Worm (Caenorhabditis elegans) whole organism, L4 larva: ENCODE results near the gene F47G3.4.

Source experiments
- F10B5.3 ChIP-seq: sonication (generic microtip); optimal IDR thresholded peaks from 2 replicates; lab custom pipeline; 2016; ENCODE audit warnings: mild to moderate bottlenecking, missing genetic modification characterization, missing compliant biosample characterization
- aha-1 ChIP-seq: fragments of 150-350 bp; peaks from one replicate; lab custom pipeline; 2014; ENCODE audit warnings: missing biosample characterization, missing genetic modification characterization
- ama-1 ChIP-seq: fragments of 150-350 bp; optimal IDR thresholded peaks from 2 replicates; lab custom pipeline; 2014; ENCODE audit warnings: inconsistent platforms, mixed read lengths
- arid-1 ChIP-seq: fragments of 200-800 bp; sonication (Bioruptor generic); conservative IDR thresholded peaks from 2 replicates; pipeline ENCODE4 v1.3.6; 2022; ENCODE audit warnings: missing genetic modification reagents, missing genetic modification characterization, missing compliant biosample characterization
- ceh-20 ChIP-seq: fragments of 200-800 bp; sonication (Bioruptor generic); IDR thresholded peaks from 2 replicates; pipeline ENCODE4 v1.3.6; 2022; ENCODE audit warnings: missing genetic modification reagents, missing genetic modification characterization, missing compliant biosample characterization
- ceh-32 ChIP-seq: sonication (generic microtip); optimal IDR thresholded peaks from 2 replicates; lab custom pipeline; 2016; ENCODE audit warnings: mild to moderate bottlenecking, missing genetic modification characterization, missing compliant biosample characterization; ENCODE audit not compliant: poor library complexity
- ceh-62 ChIP-seq: sonication (generic microtip); optimal IDR thresholded peaks from 2 replicates; lab custom pipeline; 2017; ENCODE audit warnings: missing biosample characterization, missing genetic modification characterization
- ces-1 ChIP-seq: fragments of 150-350 bp; sonication (generic microtip); optimal IDR thresholded peaks from 4 replicates; lab custom pipeline; 2014; ENCODE audit warnings: missing biosample characterization, missing genetic modification reagents, missing genetic modification characterization
- daf-12 ChIP-seq: fragments of 150-350 bp; optimal IDR thresholded peaks from 2 replicates; lab custom pipeline; 2014; ENCODE audit warnings: missing biosample characterization, missing genetic modification reagents, missing genetic modification characterization
- daf-8 ChIP-seq: fragments of 200-800 bp; sonication (Bioruptor generic); IDR thresholded peaks from 2 replicates; pipeline ENCODE4 v1.3.6; 2022; ENCODE audit warnings: missing genetic modification characterization, missing compliant biosample characterization
- dmd-9 ChIP-seq: fragments of 200-800 bp; sonication (Bioruptor generic); IDR thresholded peaks from 2 replicates; pipeline ENCODE4 v1.3.6; 2022; ENCODE audit warnings: missing genetic modification reagents, missing genetic modification characterization, missing compliant biosample characterization
- duxl-1 ChIP-seq: sonication (generic microtip); optimal IDR thresholded peaks from 2 replicates; lab custom pipeline; 2016; ENCODE audit warnings: mild to moderate bottlenecking, missing genetic modification characterization, moderate library complexity, missing compliant biosample characterization; ENCODE audit not compliant: poor library complexity
- lin-38 ChIP-seq: fragments of 200-800 bp; sonication (Bioruptor generic); IDR thresholded peaks from 2 replicates; pipeline ENCODE4 v1.3.6; 2022; ENCODE audit warnings: missing genetic modification reagents, missing genetic modification characterization, missing compliant biosample characterization
- lin-39 ChIP-seq: fragments of 150-350 bp; optimal IDR thresholded peaks from 2 replicates; lab custom pipeline; 2014; ENCODE audit warnings: missing biosample characterization, missing genetic modification reagents, missing genetic modification characterization
- madf-5 ChIP-seq, 2 experiments: fragments of 200-800 bp; sonication (Bioruptor generic); IDR thresholded peaks; 2 replicates each; pipeline ENCODE4 v1.3.6; 2022; ENCODE audit warnings: missing compliant biosample characterization in 2 of 2, missing genetic modification characterization in 2 of 2
- mdt-29 ChIP-seq: fragments of 200-800 bp; sonication (Bioruptor generic); IDR thresholded peaks from 2 replicates; pipeline ENCODE4 v1.3.6; 2022; ENCODE audit warnings: missing genetic modification reagents, missing genetic modification characterization, missing compliant biosample characterization
- mep-1 ChIP-seq: fragments of 150-350 bp; sonication (generic microtip); optimal IDR thresholded peaks from 3 replicates; lab custom pipeline; 2014; ENCODE audit warnings: missing biosample characterization, missing genetic modification characterization
- mxl-2 ChIP-seq: fragments of 200-800 bp; sonication (Bioruptor generic); conservative IDR thresholded peaks from 2 replicates; pipeline ENCODE4 v1.3.6; 2022; ENCODE audit warnings: missing genetic modification reagents, missing genetic modification characterization, missing compliant biosample characterization
- nhr-28 ChIP-seq: fragments of 150-350 bp; optimal IDR thresholded peaks from 2 replicates; lab custom pipeline; 2014; ENCODE audit warnings: missing biosample characterization, missing genetic modification characterization
- pqm-1 ChIP-seq: sonication (generic microtip); optimal IDR thresholded peaks from 2 replicates; lab custom pipeline; 2017; ENCODE audit warnings: missing biosample characterization, missing genetic modification characterization
- set-16 ChIP-seq: fragments of 200-800 bp; sonication (Bioruptor generic); IDR thresholded peaks from 2 replicates; pipeline ENCODE4 v1.3.6; 2022; ENCODE audit warnings: missing genetic modification reagents, missing genetic modification characterization, missing compliant biosample characterization
- skn-1 ChIP-seq: fragments of 150-350 bp; optimal IDR thresholded peaks from 2 replicates; lab custom pipeline; 2014; ENCODE audit warnings: missing biosample characterization, missing genetic modification characterization
- spr-3 ChIP-seq: fragments of 200-800 bp; sonication (Bioruptor generic); optimal IDR thresholded peaks from 2 replicates; lab custom pipeline; 2018; ENCODE audit warnings: mild to moderate bottlenecking, missing genetic modification characterization, missing compliant biosample characterization
- unc-130 ChIP-seq: sonication (generic microtip); optimal IDR thresholded peaks from 2 replicates; lab custom pipeline; 2016; ENCODE audit warnings: missing genetic modification reagents, missing genetic modification characterization, missing compliant biosample characterization
- unc-62 ChIP-seq, 3 experiments: fragments of 150-350 bp in 1 of 3; sonication (generic microtip); optimal IDR thresholded peaks in 2 of 3; peaks in 1 of 3; 1 replicate in 1 of 3; 2 replicates in 2 of 3; lab custom pipeline; 2014 to 2017; ENCODE audit warnings: missing biosample characterization in 3 of 3, missing genetic modification characterization in 3 of 3, missing genetic modification reagents in 3 of 3, missing genotype in 1 of 3
- zag-1 ChIP-seq: fragments of 150-350 bp; optimal IDR thresholded peaks from 2 replicates; lab custom pipeline; 2014; ENCODE audit warnings: missing biosample characterization, missing genetic modification characterization
- zfp-2 ChIP-seq: sonication (generic microtip); optimal IDR thresholded peaks from 2 replicates; lab custom pipeline; 2016; ENCODE audit warnings: mild to moderate bottlenecking, missing genetic modification characterization, missing compliant biosample characterization
- zip-2 ChIP-seq: fragments of 150-350 bp; optimal IDR thresholded peaks from 2 replicates; lab custom pipeline; 2014; ENCODE audit warnings: missing biosample characterization, missing genetic modification characterization

Gene F47G3.4

DNA sequence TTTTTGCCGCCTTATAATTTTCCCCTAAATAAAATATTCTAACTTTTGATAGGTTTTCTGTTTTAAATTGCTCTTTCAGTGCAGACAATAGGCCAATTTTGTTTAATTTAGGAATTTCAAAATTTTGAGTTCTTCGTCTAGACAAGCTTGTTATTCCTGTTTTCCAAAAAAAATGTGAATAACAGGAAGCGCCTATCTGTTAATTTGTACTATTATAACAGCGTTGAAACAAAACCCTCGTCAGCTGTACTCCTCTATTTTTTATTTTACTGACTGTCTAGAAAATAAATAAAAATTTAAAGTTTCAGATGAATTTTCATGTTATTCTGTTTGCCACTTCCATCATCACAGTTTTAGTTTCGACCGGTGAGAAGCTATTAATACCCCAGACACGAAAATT, at the start of gene F47G3.4:
Gene F47G3.4, plus strand, starts transcription at position 301 of the 400 bp plus-strand sequence.
- no peak for TF ChIP-seq mxl-2 (GFP tag; lab: Robert Waterston, UW)
- no peak for TF ChIP-seq ceh-32 (tag; lab: Kevin White, UChicago)
- TF ChIP-seq skn-1 = no peak
- TF ChIP-seq, all 104 proteins: peak for 0

DNA sequence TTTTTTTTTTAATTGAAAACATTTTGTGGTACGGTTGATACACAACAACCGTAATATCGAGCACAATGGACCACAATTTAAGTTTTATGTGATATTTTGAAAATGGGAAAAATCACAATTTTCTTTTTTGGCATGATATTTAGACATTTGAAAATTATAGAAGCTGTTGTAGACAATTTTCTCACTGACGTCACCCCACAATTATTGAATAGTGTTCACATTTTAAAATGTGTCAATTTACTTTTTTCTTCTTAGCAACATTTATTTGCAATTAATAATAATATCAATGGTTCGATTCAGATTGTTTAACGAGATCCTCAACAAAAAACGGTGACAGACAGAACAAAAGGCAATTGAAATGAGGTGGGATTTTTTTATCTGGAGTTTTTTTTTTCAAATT, 46.0 kb upstream of the F47G3.4 start, which contains the start of gene T01B6.1:
Gene T01B6.1, plus strand, starts transcription at position 301 of the 400 bp plus-strand sequence.
- TF ChIP-seq unc-62 (GFP tag; optimal IDR thresholded peaks at IDR 0.05 in 1 of 2; lab: Kevin White, UChicago) (peak in 1 of 2 experiments; percentile 11), unc-62 (tag; optimal IDR thresholded peaks at IDR 0.05; lab: Kevin White, UChicago) (no peak), F10B5.3 (tag; lab: Kevin White, UChicago) (no peak)
- TF ChIP-seq, all 104 proteins: peak for 1

DNA sequence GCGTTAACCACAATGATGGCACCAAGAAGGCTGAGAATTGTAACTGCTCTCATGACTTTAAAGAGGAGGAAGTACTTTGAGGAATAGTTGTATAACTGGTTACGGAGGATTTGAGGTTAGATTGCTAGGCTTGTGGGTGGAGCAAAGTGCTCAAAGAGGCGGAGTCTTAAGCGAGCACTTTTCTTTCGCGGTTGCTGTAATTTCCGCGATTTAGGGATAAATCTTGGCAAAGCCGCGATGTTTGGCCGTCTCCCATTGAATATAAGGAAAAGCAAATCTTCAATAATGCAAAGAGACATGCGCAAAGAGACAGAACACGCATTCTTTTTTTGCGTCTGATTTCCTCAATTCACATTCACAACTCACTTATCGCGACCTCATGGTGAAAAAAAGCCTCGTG, 43.2 kb upstream of the F47G3.4 start, which contains the start of gene nlp-45:
Gene nlp-45, minus strand, starts transcription at position 101 of the 400 bp plus-strand sequence.
- TF ChIP-seq lin-38 = no peak
- TF ChIP-seq daf-8 = no peak
- no peak for TF ChIP-seq unc-130 (GFP tag; lab: Kevin White, UChicago)
- no peak for TF ChIP-seq ama-1 (lab: Kevin White, UChicago)

DNA sequence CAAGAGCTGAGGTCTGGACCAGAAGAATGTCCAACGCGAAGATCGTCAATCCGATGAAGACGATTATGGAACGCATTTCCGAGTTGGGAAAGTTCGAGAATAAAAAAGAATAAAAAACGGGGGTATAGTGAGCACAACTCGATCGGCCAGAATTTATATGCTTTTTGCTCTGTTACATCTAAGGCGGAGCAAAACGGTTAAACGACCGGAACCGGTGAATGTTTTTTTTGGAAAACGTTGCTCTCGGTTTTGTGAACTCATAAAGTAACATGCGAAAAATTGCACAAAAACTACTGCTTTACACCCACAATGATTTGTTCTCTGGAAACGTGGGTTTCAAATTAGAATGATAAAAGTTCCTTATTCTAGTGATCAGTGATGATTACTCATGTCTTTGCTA, 39.4 kb upstream of the F47G3.4 start, which contains the start of gene nlp-22:
Gene nlp-22, minus strand, starts transcription at position 101 of the 400 bp plus-strand sequence.
- no peak for TF ChIP-seq ceh-20

DNA sequence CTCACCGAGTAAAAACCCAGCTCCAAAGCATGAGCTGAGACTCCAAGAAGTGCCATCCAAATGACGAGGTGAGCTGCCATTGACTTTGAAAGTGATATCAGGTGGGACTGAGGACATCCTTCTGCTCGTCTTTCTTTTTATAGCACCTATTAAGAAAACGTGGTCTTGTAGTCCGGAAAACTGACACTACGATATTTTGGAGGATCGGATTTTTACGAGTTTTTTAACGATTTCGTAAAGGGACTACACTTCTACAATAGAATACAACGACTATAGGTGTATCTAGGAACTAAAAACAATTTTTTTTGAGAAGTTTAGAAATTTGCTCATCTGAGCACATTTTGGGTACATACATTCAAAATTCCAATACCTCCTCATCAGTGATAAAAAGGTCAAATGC, 38.5 kb upstream of the F47G3.4 start, which contains the start of gene nlp-23:
Gene nlp-23, minus strand, starts transcription at position 101 of the 400 bp plus-strand sequence.
- TF ChIP-seq ces-1 (GFP tag; lab: Kevin White, UChicago) (no peak), spr-3 (GFP tag; lab: Kevin White, UChicago) (no peak)
- TF ChIP-seq, all 104 proteins: peak for 0

DNA sequence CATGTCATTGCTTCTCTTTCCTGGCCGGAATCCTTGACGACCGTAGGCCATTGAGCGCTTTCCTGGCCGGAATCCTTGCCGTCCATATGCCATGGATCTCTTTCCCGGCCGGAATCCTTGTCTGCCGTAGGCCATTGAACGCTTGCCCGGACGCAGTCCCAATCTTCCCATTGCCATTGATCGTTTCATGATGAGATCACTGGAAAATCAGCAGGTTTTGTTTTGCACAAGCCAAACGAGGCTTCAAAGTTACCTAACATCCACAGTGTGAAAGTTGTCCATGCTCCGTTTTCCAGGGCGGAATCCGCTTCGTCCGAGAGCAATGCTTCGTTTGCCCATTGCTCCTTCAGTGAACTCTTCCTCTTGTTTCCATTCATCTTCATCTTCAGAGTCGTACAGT, 37.3 kb upstream of the F47G3.4 start:
- TF ChIP-seq aha-1 (tag; lab: Kevin White, UChicago) = peak; percentile 52
- TF ChIP-seq unc-130 (GFP tag; lab: Kevin White, UChicago) = no peak

DNA sequence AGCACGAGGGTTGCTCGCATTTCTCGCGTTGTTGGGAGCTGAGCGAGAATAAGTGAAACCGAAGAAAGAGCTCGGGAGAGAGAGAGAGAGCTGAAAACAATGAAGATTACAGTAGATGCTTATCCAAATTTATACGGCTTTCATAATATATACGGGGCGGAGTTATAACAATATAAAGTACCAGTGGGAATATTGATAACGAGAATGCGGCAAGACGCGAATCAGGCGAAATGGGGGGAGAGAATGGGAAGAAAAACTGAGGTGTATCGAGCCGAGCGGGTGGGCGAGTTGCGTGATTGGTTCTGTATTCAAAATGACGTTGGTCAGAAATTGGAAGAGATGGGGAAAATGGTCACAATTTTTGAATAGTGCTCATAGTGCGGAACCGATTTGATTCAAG, 36.7 kb upstream of the F47G3.4 start, which contains the start of gene nlp-2:
Gene nlp-2, minus strand, starts transcription at position 101 of the 400 bp plus-strand sequence.
- no peak for TF ChIP-seq ceh-32 (tag; lab: Kevin White, UChicago)
- no peak for TF ChIP-seq zip-2 (tag; lab: Kevin White, UChicago)
- no peak for TF ChIP-seq lin-39 (tag; lab: Kevin White, UChicago)
- TF ChIP-seq mep-1 (tag; lab: Kevin White, UChicago) = no peak
- TF ChIP-seq duxl-1 (tag; lab: Kevin White, UChicago) = no peak
- no peak for TF ChIP-seq nhr-28 (tag; lab: Kevin White, UChicago)
- TF ChIP-seq spr-3 (GFP tag; lab: Kevin White, UChicago) = no peak
- TF ChIP-seq mdt-29 (GFP tag; lab: Robert Waterston, UW) = no peak
- TF ChIP-seq arid-1 (GFP tag; lab: Robert Waterston, UW) = no peak
- no peak for TF ChIP-seq ceh-62 (tag; lab: Kevin White, UChicago)
- TF ChIP-seq daf-12 (tag; lab: Kevin White, UChicago) = no peak
- TF ChIP-seq set-16 (GFP tag; lab: Robert Waterston, UW) = no peak
- TF ChIP-seq madf-5 (GFP tag; IDR thresholded peaks at IDR 0.05; lab: Robert Waterston, UW) = no peak
- no peak for TF ChIP-seq dmd-9 (GFP tag; lab: Robert Waterston, UW)
- TF ChIP-seq zfp-2 = no peak
- no peak for TF ChIP-seq pqm-1
- no peak for TF ChIP-seq zag-1 (tag; lab: Kevin White, UChicago)
